Fruit fly (Drosophila melanogaster): ENCODE results near the gene Mhc.

DNA sequence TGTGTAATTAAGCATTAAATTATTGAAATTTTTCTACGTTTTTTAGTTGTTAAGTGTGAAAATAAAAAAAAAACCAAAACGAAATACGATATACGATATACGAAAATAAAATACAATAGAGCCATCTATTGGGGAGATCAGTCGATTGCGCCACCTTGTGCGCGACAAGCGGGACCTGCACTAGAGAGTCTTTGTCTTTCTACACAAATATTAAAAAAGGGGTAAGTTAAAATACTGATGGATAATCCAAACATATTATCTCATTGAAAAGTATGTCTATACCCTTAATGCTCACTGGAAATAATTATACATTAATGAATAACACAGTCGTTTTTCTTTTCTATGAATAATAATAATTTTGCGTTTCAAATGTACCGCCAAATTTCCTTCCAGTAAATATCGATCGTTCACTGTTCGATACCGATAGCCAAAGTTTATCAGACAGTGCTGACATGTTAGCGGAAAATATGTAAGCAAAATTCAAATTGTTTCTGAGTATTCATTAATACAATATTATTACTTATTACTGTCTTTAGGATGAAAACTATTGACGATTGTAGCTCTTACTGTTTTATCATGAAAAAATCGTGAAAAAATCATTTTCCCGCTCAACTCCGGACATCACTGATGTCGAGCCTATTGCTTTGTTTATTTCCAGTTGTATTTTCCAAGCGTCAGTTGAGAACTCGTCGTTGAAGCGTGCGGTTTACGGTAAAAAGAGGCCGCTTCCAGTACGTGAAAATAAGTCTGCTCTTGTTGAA lies 49.8 kb downstream of the Mhc start, which contains the start of gene mdy:
- no peak for TF ChIP-seq insv (optimal IDR thresholded peaks at IDR 0.05)
- no peak for TF ChIP-seq h (optimal IDR thresholded peaks at IDR 0.05)
- no peak for TF ChIP-seq Myc (optimal IDR thresholded peaks at IDR 0.05)
- no peak for TF ChIP-seq ttk (optimal IDR thresholded peaks at IDR 0.05)
- no peak for TF ChIP-seq Sin3A (optimal IDR thresholded peaks at IDR 0.05)
- TF ChIP-seq psq (optimal IDR thresholded peaks at IDR 0.05) = no peak

Data from Kc167 (cell line).